Worm (Caenorhabditis elegans) whole organism, L1 larva: ENCODE measurements around the gene Y41C4A.18.

Experiments used
- C04F5.9 ChIP-seq: sonication (generic microtip); optimal IDR thresholded peaks from 2 replicates; lab custom pipeline; 2016; ENCODE audit warnings: missing genetic modification characterization, missing compliant biosample characterization
- blmp-1 ChIP-seq: fragments of 150-350 bp; optimal IDR thresholded peaks from 2 replicates; lab custom pipeline; 2014; ENCODE audit warnings: missing biosample characterization, missing genetic modification characterization
- lir-3 ChIP-seq: sonication (generic microtip); optimal IDR thresholded peaks from 2 replicates; lab custom pipeline; 2016; ENCODE audit warnings: mild to moderate bottlenecking, missing genetic modification characterization, moderate library complexity, missing compliant biosample characterization; ENCODE audit not compliant: poor library complexity
- mdl-1 ChIP-seq, 2 experiments: fragments of 150-350 bp; optimal IDR thresholded peaks; 2 replicates each; lab custom pipeline; 2014 to 2017; ENCODE audit warnings: missing biosample characterization in 2 of 2, missing genetic modification characterization in 2 of 2, inconsistent platforms in 1 of 2
- pqm-1 ChIP-seq: sonication (generic microtip); optimal IDR thresholded peaks from 3 replicates; lab custom pipeline; 2017; ENCODE audit warnings: missing biosample characterization, missing genetic modification characterization
- snpc-4 ChIP-seq: fragments of 150-350 bp; optimal IDR thresholded peaks from 2 replicates; lab custom pipeline; 2014; ENCODE audit warnings: missing biosample characterization, missing genetic modification characterization
- tbx-2 ChIP-seq: sonication (generic microtip); optimal IDR thresholded peaks from 2 replicates; lab custom pipeline; 2016; ENCODE audit warnings: missing genetic modification characterization, missing compliant biosample characterization

ce11 chrIII:11706665-11707064 is 23.7 kb upstream of the Y41C4A.18 start, which contains the start of gene col-96:
- TF ChIP-seq mdl-1 (tag; optimal IDR thresholded peaks at IDR 0.05; lab: Kevin White, UChicago) (no peak), tbx-2 (tag; lab: Kevin White, UChicago) (no peak), pqm-1 (tag; lab: Kevin White, UChicago) (no peak), blmp-1 (tag; lab: Kevin White, UChicago) (peak; percentile 15), snpc-4 (tag; lab: Kevin White, UChicago) (no peak), C04F5.9 (no peak), lir-3 (tag; lab: Kevin White, UChicago) (no peak)
